Worm (Caenorhabditis elegans) whole organism, L4/young adult: ENCODE data around the gene C14C6.13.

Experiments
- W03F9.2 ChIP-seq: fragments of 150-350 bp; optimal IDR thresholded peaks from 2 replicates; lab custom pipeline; 2014; ENCODE audit warnings: missing biosample characterization, missing genetic modification characterization
- dao-5 ChIP-seq: sonication (generic microtip); optimal IDR thresholded peaks from 2 replicates; lab custom pipeline; 2016; ENCODE audit warnings: missing genotype, missing genetic modification characterization, moderate library complexity, missing compliant biosample characterization
- him-1 ChIP-seq: sonication (generic microtip); optimal IDR thresholded peaks from 2 replicates; lab custom pipeline; 2016; ENCODE audit warnings: missing genotype, missing genetic modification reagents, missing genetic modification characterization, missing compliant biosample characterization

DNA sequence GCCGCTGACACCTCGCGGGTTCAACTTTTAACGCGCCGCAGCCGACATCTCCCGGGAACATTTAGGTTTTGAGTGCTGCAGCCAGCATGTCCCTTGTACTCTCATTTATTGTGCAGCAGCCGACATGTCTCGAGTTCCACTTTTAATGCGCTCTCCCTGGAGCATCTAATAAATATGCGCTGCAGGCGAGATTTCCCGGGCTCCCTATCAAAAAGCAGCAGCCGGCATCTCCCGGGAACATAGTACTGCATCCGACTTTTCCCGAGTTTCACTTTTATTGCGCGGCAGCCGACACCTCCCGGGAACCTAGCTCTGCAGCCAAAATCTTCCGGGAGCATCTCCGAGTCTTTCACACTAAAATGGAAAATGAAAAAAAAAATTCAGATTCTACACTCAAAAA is 46.4 kb upstream of the C14C6.13 start:
- no peak for TF ChIP-seq him-1
- TF ChIP-seq dao-5 (tag; lab: Kevin White, UChicago) = no peak
- no peak for TF ChIP-seq W03F9.2 (tag; lab: Kevin White, UChicago)
